Fruit fly (Drosophila melanogaster): ENCODE results near the gene CG6843.
A peak's percentile ranks its signal among the peaks of the same experiment; 100 is the strongest.

dm6 chr3L:18890283-18891175 lies 10.9 kb upstream of the CG6843 start, which contains the start of gene CG3961:
- TF ChIP-seq CG8632 (GFP tag; optimal IDR thresholded peaks at IDR 0.05) (peak; percentile 99), acj6 (GFP tag; optimal IDR thresholded peaks at IDR 0.05) (peak; percentile 99), Hr39 (GFP tag; optimal IDR thresholded peaks at IDR 0.05) (peak; percentile 94), OdsH (GFP tag; optimal IDR thresholded peaks at IDR 0.05) (peak; percentile 99), salr (GFP tag; optimal IDR thresholded peaks at IDR 0.05) (peak; percentile 85 to 100), CG8119 (GFP tag; IDR thresholded peaks at IDR 0.05) (peak; percentile 99), CG31627 (GFP tag; optimal IDR thresholded peaks at IDR 0.05) (peak; percentile 96), spab (GFP tag; optimal IDR thresholded peaks at IDR 0.05) (peak; percentile 99), Sox15 (GFP tag; optimal IDR thresholded peaks at IDR 0.05) (peak; percentile 98), eg (GFP tag; IDR thresholded peaks at IDR 0.05) (peak; percentile 89), CG10631 (GFP tag; optimal IDR thresholded peaks at IDR 0.05) (peak; percentile 99), CG16779 (tag; optimal IDR thresholded peaks at IDR 0.05) (peak; percentile 98), Ets21C (GFP tag; optimal IDR thresholded peaks at IDR 0.05) (peak; percentile 91)

Measured in whole organism, prepupa.